Fruit fly (Drosophila melanogaster) whole organism, prepupa: ENCODE measurements around the gene CG14736.

Experiments used
- Blimp-1 ChIP-seq: fragments of 200-800 bp; sonication (Bioruptor generic); optimal IDR thresholded peaks from 3 replicates; lab custom pipeline; 2017; ENCODE audit warnings: missing biosample characterization, missing genetic modification characterization, mild to moderate bottlenecking, moderate library complexity, missing genetic modification reagents
- CG10631 ChIP-seq: fragments of 200-800 bp; sonication (Bioruptor generic); optimal IDR thresholded peaks from 2 replicates; lab custom pipeline; 2016; ENCODE audit warnings: missing biosample characterization, missing genetic modification characterization
- CG10669 ChIP-seq: fragments of 200-800 bp; sonication (Bioruptor generic); optimal IDR thresholded peaks from 3 replicates; lab custom pipeline; 2018; ENCODE audit warnings: missing biosample characterization, mild to moderate bottlenecking, missing genetic modification characterization, moderate library complexity
- CG11294 ChIP-seq: fragments of 200-800 bp; sonication (Bioruptor generic); IDR thresholded peaks from 2 replicates; pipeline ENCODE4 v1.3.6; 2022; ENCODE audit warnings: missing biosample characterization, missing genetic modification characterization
- CG11762 ChIP-seq: fragments of 200-800 bp; sonication (Bioruptor generic); optimal IDR thresholded peaks from 3 replicates; lab custom pipeline; 2016; ENCODE audit warnings: missing biosample characterization, missing genetic modification characterization; ENCODE audit not compliant: insufficient read depth
- CG11902 ChIP-seq: fragments of 200-800 bp; sonication (Bioruptor generic); optimal IDR thresholded peaks from 3 replicates; lab custom pipeline; 2016; ENCODE audit warnings: missing biosample characterization, missing genetic modification characterization
- CG15336 ChIP-seq: fragments of 200-800 bp; sonication (Bioruptor generic); IDR thresholded peaks from 2 replicates; pipeline ENCODE4 v1.3.6; 2022; ENCODE audit warnings: missing biosample characterization, missing genetic modification characterization
- CG1621 ChIP-seq: fragments of 200-800 bp; sonication (Bioruptor generic); optimal IDR thresholded peaks from 3 replicates; lab custom pipeline; 2018; ENCODE audit warnings: missing biosample characterization, mild to moderate bottlenecking, missing genetic modification characterization
- CG16779 ChIP-seq: fragments of 200-800 bp; sonication (Bioruptor generic); optimal IDR thresholded peaks from 3 replicates; lab custom pipeline; 2017; ENCODE audit warnings: missing biosample characterization, mild to moderate bottlenecking, missing genetic modification characterization
- CG3032 ChIP-seq: fragments of 200-800 bp; optimal IDR thresholded peaks from 2 replicates; lab custom pipeline; 2019; ENCODE audit warnings: missing biosample characterization, mild to moderate bottlenecking, missing genetic modification characterization, moderate library complexity
- CG32006 ChIP-seq: fragments of 200-800 bp; sonication (Bioruptor generic); optimal IDR thresholded peaks from 3 replicates; lab custom pipeline; 2017; ENCODE audit warnings: missing biosample characterization, mild to moderate bottlenecking, missing genetic modification characterization
- CG3919 ChIP-seq: fragments of 200-800 bp; sonication (Bioruptor generic); optimal IDR thresholded peaks from 3 replicates; lab custom pipeline; 2016; ENCODE audit warnings: missing biosample characterization, missing genetic modification characterization
- CG4318 ChIP-seq: fragments of 200-800 bp; sonication (Bioruptor generic); optimal IDR thresholded peaks from 3 replicates; lab custom pipeline; 2017; ENCODE audit warnings: missing biosample characterization, mild to moderate bottlenecking, missing genetic modification characterization
- CG6163 ChIP-seq: fragments of 200-800 bp; sonication (Bioruptor generic); IDR thresholded peaks from 3 replicates; pipeline ENCODE4 v1.3.6; 2022; ENCODE audit warnings: missing biosample characterization, missing genetic modification characterization
- CG6792 ChIP-seq: fragments of 200-800 bp; sonication (Bioruptor generic); optimal IDR thresholded peaks from 3 replicates; lab custom pipeline; 2016; ENCODE audit warnings: missing biosample characterization, missing genetic modification characterization
- CG6854 ChIP-seq: fragments of 200-800 bp; sonication (Bioruptor generic); optimal IDR thresholded peaks from 2 replicates; lab custom pipeline; 2017; ENCODE audit warnings: missing biosample characterization, mild to moderate bottlenecking, missing genetic modification characterization
- CG7368 ChIP-seq: fragments of 200-800 bp; sonication (Bioruptor generic); optimal IDR thresholded peaks from 3 replicates; lab custom pipeline; 2016; ENCODE audit warnings: missing biosample characterization, missing genetic modification characterization
- CG8119 ChIP-seq: fragments of 200-800 bp; sonication (Bioruptor generic); IDR thresholded peaks from 3 replicates; pipeline ENCODE4 v1.3.6; 2022; ENCODE audit warnings: missing biosample characterization, missing genetic modification characterization
- CG8319 ChIP-seq: fragments of 200-800 bp; sonication (Bioruptor generic); optimal IDR thresholded peaks from 3 replicates; lab custom pipeline; 2016; ENCODE audit warnings: missing biosample characterization, missing genetic modification characterization
- CG9139 ChIP-seq: fragments of 200-800 bp; sonication (Bioruptor generic); optimal IDR thresholded peaks from 3 replicates; lab custom pipeline; 2017; ENCODE audit warnings: missing biosample characterization, mild to moderate bottlenecking, missing genetic modification characterization
- Eip78C ChIP-seq: fragments of 200-800 bp; sonication (Bioruptor generic); peaks from one replicate; lab custom pipeline; 2016; ENCODE audit warnings: missing biosample characterization, missing genetic modification characterization
- Eip93F ChIP-seq: fragments of 200-800 bp; sonication (Bioruptor generic); optimal IDR thresholded peaks from 2 replicates; lab custom pipeline; 2016; ENCODE audit warnings: missing biosample characterization, mild to moderate bottlenecking, missing genetic modification characterization
- Ets21C ChIP-seq: fragments of 200-800 bp; sonication (Bioruptor generic); optimal IDR thresholded peaks from 3 replicates; lab custom pipeline; 2016; ENCODE audit warnings: missing biosample characterization, missing genetic modification characterization
- Gug ChIP-seq: fragments of 200-800 bp; sonication (Bioruptor generic); IDR thresholded peaks from 2 replicates; pipeline ENCODE4 v1.3.6; 2022; ENCODE audit warnings: missing biosample characterization, missing genetic modification characterization
- Hr38 ChIP-seq: sonication (Bioruptor generic); optimal IDR thresholded peaks from 2 replicates; lab custom pipeline; 2016; ENCODE audit warnings: missing biosample characterization, missing genetic modification characterization
- Hr39 ChIP-seq: fragments of 200-800 bp; sonication (Bioruptor generic); optimal IDR thresholded peaks from 2 replicates; lab custom pipeline; 2016; ENCODE audit warnings: missing biosample characterization, missing genetic modification characterization
- Hr4 ChIP-seq: fragments of 200-800 bp; sonication (Bioruptor generic); optimal IDR thresholded peaks from 3 replicates; lab custom pipeline; 2016; ENCODE audit warnings: missing biosample characterization, missing genetic modification characterization
- Lpt ChIP-seq: fragments of 200-800 bp; sonication (Bioruptor generic); optimal IDR thresholded peaks from 3 replicates; lab custom pipeline; 2016; ENCODE audit warnings: missing biosample characterization, missing genetic modification characterization
- Met ChIP-seq: fragments of 200-800 bp; sonication (Bioruptor generic); optimal IDR thresholded peaks from 3 replicates; lab custom pipeline; 2016; ENCODE audit warnings: missing biosample characterization, missing genetic modification characterization
- OdsH ChIP-seq: fragments of 200-800 bp; sonication (Bioruptor generic); optimal IDR thresholded peaks from 3 replicates; lab custom pipeline; 2016; ENCODE audit warnings: missing biosample characterization, missing genetic modification characterization
- Smox ChIP-seq: fragments of 200-800 bp; sonication (Bioruptor generic); optimal IDR thresholded peaks from 3 replicates; lab custom pipeline; 2016; ENCODE audit warnings: missing biosample characterization, missing genetic modification characterization
- Sox102F ChIP-seq: fragments of 200-800 bp; sonication (Bioruptor generic); optimal IDR thresholded peaks from 2 replicates; lab custom pipeline; 2016; ENCODE audit warnings: missing biosample characterization, mild to moderate bottlenecking, missing genetic modification characterization
- Sox14 ChIP-seq: fragments of 200-800 bp; sonication (Bioruptor generic); optimal IDR thresholded peaks from 3 replicates; lab custom pipeline; 2016; ENCODE audit warnings: missing biosample characterization, missing genetic modification characterization
- Sox15 ChIP-seq: fragments of 200-800 bp; sonication (Bioruptor generic); optimal IDR thresholded peaks from 3 replicates; lab custom pipeline; 2016; ENCODE audit warnings: missing biosample characterization, missing genetic modification characterization
- achi ChIP-seq: fragments of 200-800 bp; sonication (Bioruptor generic); optimal IDR thresholded peaks from 3 replicates; lab custom pipeline; 2016; ENCODE audit warnings: missing biosample characterization, missing genetic modification characterization
- acj6 ChIP-seq: fragments of 200-800 bp; sonication (Bioruptor generic); optimal IDR thresholded peaks from 3 replicates; lab custom pipeline; 2016; ENCODE audit warnings: missing biosample characterization, missing genetic modification characterization
- dac ChIP-seq: fragments of 200-800 bp; sonication (Bioruptor generic); optimal IDR thresholded peaks from 2 replicates; lab custom pipeline; 2017; ENCODE audit warnings: missing biosample characterization, mild to moderate bottlenecking, missing genetic modification characterization
- dsx ChIP-seq: fragments of 200-800 bp; optimal IDR thresholded peaks from 3 replicates; lab custom pipeline; 2019; ENCODE audit warnings: missing biosample characterization, mild to moderate bottlenecking, missing genetic modification characterization, moderate library complexity; ENCODE audit not compliant: poor library complexity, severe bottlenecking
- eg ChIP-seq: fragments of 200-800 bp; sonication (Bioruptor generic); IDR thresholded peaks from 3 replicates; pipeline ENCODE4 v1.3.6; 2022; ENCODE audit warnings: missing biosample characterization, missing genetic modification characterization
- esn ChIP-seq: fragments of 200-800 bp; sonication (Bioruptor generic); optimal IDR thresholded peaks from 2 replicates; lab custom pipeline; 2016; ENCODE audit warnings: missing biosample characterization, mild to moderate bottlenecking, missing genetic modification characterization, moderate library complexity
- fd85E ChIP-seq: fragments of 200-800 bp; sonication (Bioruptor generic); optimal IDR thresholded peaks from 3 replicates; lab custom pipeline; 2016; ENCODE audit warnings: missing biosample characterization, missing genetic modification characterization
- fkh ChIP-seq: fragments of 200-800 bp; sonication (Bioruptor generic); optimal IDR thresholded peaks from 3 replicates; lab custom pipeline; 2017; ENCODE audit warnings: missing biosample characterization, mild to moderate bottlenecking, missing genetic modification characterization, moderate library complexity
- net ChIP-seq: fragments of 200-800 bp; sonication (Bioruptor generic); optimal IDR thresholded peaks from 3 replicates; lab custom pipeline; 2016; ENCODE audit warnings: missing biosample characterization, missing genetic modification characterization
- pdm3 ChIP-seq: fragments of 200-800 bp; sonication (Bioruptor generic); optimal IDR thresholded peaks from 3 replicates; lab custom pipeline; 2016; ENCODE audit warnings: missing biosample characterization, missing genetic modification characterization
- salr ChIP-seq, 2 experiments: fragments of 200-800 bp; sonication (Bioruptor generic); optimal IDR thresholded peaks; 3 replicates each; lab custom pipeline; 2016 to 2018; ENCODE audit warnings: missing biosample characterization in 2 of 2, missing genetic modification characterization in 2 of 2, mild to moderate bottlenecking in 1 of 2
- spab ChIP-seq: fragments of 200-800 bp; sonication (Bioruptor generic); optimal IDR thresholded peaks from 2 replicates; lab custom pipeline; 2017; ENCODE audit warnings: missing biosample characterization, mild to moderate bottlenecking, missing genetic modification characterization, missing genetic modification reagents
- ss ChIP-seq, 2 experiments: fragments of 200-800 bp; sonication (Bioruptor generic); optimal IDR thresholded peaks; 2 replicates in 1 of 2; 3 replicates in 1 of 2; lab custom pipeline; 2017 to 2018; ENCODE audit warnings: mild to moderate bottlenecking in 2 of 2, missing biosample characterization in 2 of 2, missing genetic modification characterization in 2 of 2, moderate library complexity in 1 of 2
- svp ChIP-seq: fragments of 200-800 bp; sonication (Bioruptor generic); peaks from one replicate; lab custom pipeline; 2016; ENCODE audit warnings: missing biosample characterization, missing genetic modification characterization
- topi ChIP-seq: fragments of 200-800 bp; sonication (Bioruptor generic); optimal IDR thresholded peaks from 3 replicates; lab custom pipeline; 2016; ENCODE audit warnings: missing biosample characterization, missing genetic modification characterization

Gene CG14736

dm6 chr3R:12010202-12010824 lies 30.0 kb upstream of the CG14736 start, which contains the start of the genes KLHL18 and GCC185 (continued):
- TF ChIP-seq Gug (GFP tag; lab: Robert Waterston, UW) (peak; percentile 61), dsx (GFP tag; lab: Kevin White, UChicago) (no peak), topi (GFP tag; lab: Kevin White, UChicago) (peak; percentile 80), Smox (peak; percentile 83), Hr4 (GFP tag; lab: Kevin White, UChicago) (peak; percentile 83), Blimp-1 (GFP tag; lab: Kevin White, UChicago) (peak; percentile 6), CG8319 (GFP tag; lab: Kevin White, UChicago) (peak; percentile 56), CG1621 (no peak)

DNA sequence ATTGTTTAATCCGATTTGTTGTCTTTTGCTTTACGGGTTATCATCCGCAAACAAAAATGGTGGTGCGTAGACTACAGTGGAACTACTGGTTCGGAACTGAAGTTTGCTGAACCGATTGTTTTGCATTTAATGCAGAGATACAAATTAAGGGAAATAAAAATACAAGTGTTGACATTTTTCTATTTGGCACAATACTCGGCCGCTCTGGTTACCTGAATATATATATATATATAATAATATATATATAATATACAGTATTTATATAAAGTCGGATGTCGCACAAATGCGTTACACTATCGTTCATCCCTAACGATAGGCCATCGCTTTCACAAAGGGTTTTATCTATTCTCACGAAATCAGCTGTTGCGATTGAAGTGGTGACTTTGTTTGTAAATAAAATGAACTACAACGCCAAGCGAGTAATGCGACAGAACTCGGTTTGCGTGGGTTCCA lies 23.5 kb upstream of the CG14736 start, which contains the start of the genes DCAF12 and Spt3:
Gene DCAF12, minus strand, starts transcription at position 204 of the 453 bp plus-strand sequence.
Gene Spt3, plus strand, starts transcription at position 329 of the 453 bp plus-strand sequence.
- TF ChIP-seq CG7368 (GFP tag; lab: Kevin White, UChicago): no peak
- TF ChIP-seq CG6854: no peak
- no peak; the same call in 1 of the 2 replicates for TF ChIP-seq CG11294 (GFP tag; lab: Robert Waterston, UW)
- TF ChIP-seq CG10669 (GFP tag; lab: Kevin White, UChicago): no peak
- TF ChIP-seq Gug (GFP tag; lab: Robert Waterston, UW): 0 out of 2 replicates have a peak, but pooled peaks have one; percentile 23
- no peak for TF ChIP-seq Hr39
- peak; percentile 46 for TF ChIP-seq esn (GFP tag; lab: Kevin White, UChicago)
- no peak for TF ChIP-seq CG11902 (GFP tag; lab: Kevin White, UChicago)
- no peak for TF ChIP-seq CG11762
- no peak for TF ChIP-seq CG8119 (GFP tag; lab: Robert Waterston, UW)
- TF ChIP-seq achi (GFP tag; lab: Kevin White, UChicago): peak; percentile 55
- TF ChIP-seq CG3032 (tag; lab: Kevin White, UChicago): peak; percentile 69
- TF ChIP-seq CG15336 (GFP tag; lab: Robert Waterston, UW): no peak
- TF ChIP-seq pdm3 (GFP tag; lab: Kevin White, UChicago): no peak
- TF ChIP-seq CG16779 (tag; lab: Kevin White, UChicago): no peak
- TF ChIP-seq CG3919 (GFP tag; lab: Kevin White, UChicago): no peak
- TF ChIP-seq OdsH (GFP tag; lab: Kevin White, UChicago): no peak
- TF ChIP-seq Blimp-1 (GFP tag; lab: Kevin White, UChicago): no peak
- no peak for TF ChIP-seq Sox102F
- TF ChIP-seq spab (GFP tag; lab: Kevin White, UChicago): no peak
- TF ChIP-seq Ets21C (GFP tag; lab: Kevin White, UChicago): no peak
- no peak for TF ChIP-seq net (GFP tag; lab: Kevin White, UChicago)
- TF ChIP-seq CG1621: peak; percentile 94
- TF ChIP-seq Sox14 (GFP tag; lab: Kevin White, UChicago): no peak
- no peak for TF ChIP-seq ss (GFP tag; optimal IDR thresholded peaks at IDR 0.05; lab: Kevin White, UChicago)
- TF ChIP-seq CG9139 (GFP tag; lab: Kevin White, UChicago): no peak
- TF ChIP-seq topi (GFP tag; lab: Kevin White, UChicago): no peak
- no peak for TF ChIP-seq Hr38 (GFP tag; lab: Kevin White, UChicago)
- TF ChIP-seq acj6 (GFP tag; lab: Kevin White, UChicago): no peak
- TF ChIP-seq salr (GFP tag; optimal IDR thresholded peaks at IDR 0.05; lab: Kevin White, UChicago): no peak
- peak; percentile 93 for TF ChIP-seq fkh (GFP tag; lab: Kevin White, UChicago)
- TF ChIP-seq CG8319 (GFP tag; lab: Kevin White, UChicago): peak; percentile 18
- TF ChIP-seq eg (GFP tag; lab: Robert Waterston, UW): no peak
- no peak for TF ChIP-seq Sox15 (GFP tag; lab: Kevin White, UChicago)
- no peak for TF ChIP-seq fd85E (GFP tag; lab: Kevin White, UChicago)
- no peak for TF ChIP-seq CG6163 (GFP tag; lab: Robert Waterston, UW)
- TF ChIP-seq Met: no peak
- TF ChIP-seq Lpt (GFP tag; lab: Kevin White, UChicago): no peak
- no peak for TF ChIP-seq Eip78C (GFP tag; lab: Kevin White, UChicago)
- no peak for TF ChIP-seq CG32006
- TF ChIP-seq CG6792 (GFP tag; lab: Kevin White, UChicago): no peak
- TF ChIP-seq Eip93F: no peak
- TF ChIP-seq svp (GFP tag; lab: Kevin White, UChicago): peak; percentile 55
- no peak for TF ChIP-seq Hr4 (GFP tag; lab: Kevin White, UChicago)
- TF ChIP-seq CG4318 (GFP tag; lab: Kevin White, UChicago): no peak
- peak; percentile 64 for TF ChIP-seq CG10631 (GFP tag; lab: Kevin White, UChicago)
- no peak for TF ChIP-seq dac (GFP tag; lab: Kevin White, UChicago)
